Worm (Caenorhabditis elegans): ENCODE results near the gene lst-4.

Gene lst-4

ce11 chrIV:14033502-14033751 lies 36.2 kb downstream of the lst-4 start (continued):
- no peak for TF ChIP-seq mes-4 (tag; optimal IDR thresholded peaks at IDR 0.05)
- TF ChIP-seq ceh-27 (GFP tag; optimal IDR thresholded peaks at IDR 0.05) = no peak
- peak; percentile 51 for TF ChIP-seq lin-40 (tag; optimal IDR thresholded peaks at IDR 0.05)
- TF ChIP-seq F10E7.11 (tag; optimal IDR thresholded peaks at IDR 0.05) = no peak
- TF ChIP-seq madf-10 (tag; optimal IDR thresholded peaks at IDR 0.05) = no peak
- TF ChIP-seq nhr-90 (tag; optimal IDR thresholded peaks at IDR 0.05) = no peak
- no peak for TF ChIP-seq lsy-27 (tag; optimal IDR thresholded peaks at IDR 0.05; ENCODE audit: borderline replicate concordance, insufficient read depth)
- TF ChIP-seq bed-2 (GFP tag; IDR thresholded peaks at IDR 0.05) = no peak
- TF ChIP-seq him-1 (tag; optimal IDR thresholded peaks at IDR 0.05) = no peak

- TF ChIP-seq tbx-9 (tag; optimal IDR thresholded peaks at IDR 0.05; ENCODE audit: borderline replicate concordance) (no peak), mes-4 (tag; optimal IDR thresholded peaks at IDR 0.05) (no peak), zim-3 (tag; optimal IDR thresholded peaks at IDR 0.05) (no peak), ekl-4 (GFP tag; IDR thresholded peaks at IDR 0.05) (peak; percentile 94), ztf-22 (GFP tag; optimal IDR thresholded peaks at IDR 0.05) (no peak), madf-10 (tag; optimal IDR thresholded peaks at IDR 0.05) (peak; percentile 65), dpl-1 (GFP tag; optimal IDR thresholded peaks at IDR 0.05) (no peak), rpc-1 (optimal IDR thresholded peaks at IDR 0.05) (peak; percentile 10), rpc-1 (tag; optimal IDR thresholded peaks at IDR 0.05) (no peak), nhr-120 (GFP tag; IDR thresholded peaks at IDR 0.05) (no peak), lir-1 (GFP tag; conservative IDR thresholded peaks at IDR 0.05) (no peak), ama-1 (optimal IDR thresholded peaks at IDR 0.05) (no peak), ama-1 (GFP tag; optimal IDR thresholded peaks at IDR 0.05) (no peak), lin-26 (GFP tag; IDR thresholded peaks at IDR 0.05) (no peak), F10E7.11 (tag; optimal IDR thresholded peaks at IDR 0.05) (no peak), Y79H2A.3 (GFP tag; conservative IDR thresholded peaks at IDR 0.05) (no peak), somi-1 (GFP tag; optimal IDR thresholded peaks at IDR 0.05) (peak; percentile 57), Y53G8AR.9 (GFP tag; conservative IDR thresholded peaks at IDR 0.05) (no peak), pbrm-1 (GFP tag; IDR thresholded peaks at IDR 0.05) (0 out of 2 replicates have a peak, but pooled peaks have one; percentile 62), sdz-38 (tag; optimal IDR thresholded peaks at IDR 0.05) (no peak), lsl-1 (GFP tag; optimal IDR thresholded peaks at IDR 0.05) (no peak), let-526 (GFP tag; IDR thresholded peaks at IDR 0.05) (no peak), attf-3 (GFP tag; conservative IDR thresholded peaks at IDR 0.05) (no peak), athp-1 (tag; optimal IDR thresholded peaks at IDR 0.05) (no peak), F55B11.4 (tag; optimal IDR thresholded peaks at IDR 0.05; ENCODE audit: borderline replicate concordance, insufficient read depth) (no peak), hsf-1 (GFP tag; IDR thresholded peaks at IDR 0.05) (peak; percentile 96), aptf-2 (GFP tag; conservative IDR thresholded peaks at IDR 0.05) (0 out of 2 replicates have a peak, but pooled peaks have one; percentile 28), ztf-3 (GFP tag; optimal IDR thresholded peaks at IDR 0.05) (no peak), Y95B8A.8 (GFP tag; IDR thresholded peaks at IDR 0.05) (no peak), unc-130 (GFP tag; optimal IDR thresholded peaks at IDR 0.05) (no peak), snpc-4 (GFP tag; optimal IDR thresholded peaks at IDR 0.05) (peak; percentile 47), snpc-4 (tag; optimal IDR thresholded peaks at IDR 0.05) (peak in 3 of 4 experiments; percentile 48 to 72 (median 61)), egrh-3 (GFP tag; IDR thresholded peaks at IDR 0.05) (no peak), ztf-26 (tag; optimal IDR thresholded peaks at IDR 0.05) (peak; percentile 58), ceh-100 (GFP tag; IDR thresholded peaks at IDR 0.05) (peak; percentile 28; the same call in 1 of the 2 replicates), xnd-1 (tag; optimal IDR thresholded peaks at IDR 0.05) (no peak), tlf-1 (GFP tag; optimal IDR thresholded peaks at IDR 0.05) (peak; percentile 14), nhr-179 (tag; optimal IDR thresholded peaks at IDR 0.05) (no peak), B0261.1 (tag; optimal IDR thresholded peaks at IDR 0.05) (no peak), ceh-79 (tag; optimal IDR thresholded peaks at IDR 0.05) (no peak), nhr-80 (tag; optimal IDR thresholded peaks at IDR 0.05) (no peak), bed-2 (GFP tag; IDR thresholded peaks at IDR 0.05) (no peak)
These were observed 36.8 kb downstream of the lst-4 start for ce11 chrIV:14032620-14033501.

All from whole organism, young adult.